Worm (Caenorhabditis elegans): ENCODE measurements around the gene T22C8.4.

DNA sequence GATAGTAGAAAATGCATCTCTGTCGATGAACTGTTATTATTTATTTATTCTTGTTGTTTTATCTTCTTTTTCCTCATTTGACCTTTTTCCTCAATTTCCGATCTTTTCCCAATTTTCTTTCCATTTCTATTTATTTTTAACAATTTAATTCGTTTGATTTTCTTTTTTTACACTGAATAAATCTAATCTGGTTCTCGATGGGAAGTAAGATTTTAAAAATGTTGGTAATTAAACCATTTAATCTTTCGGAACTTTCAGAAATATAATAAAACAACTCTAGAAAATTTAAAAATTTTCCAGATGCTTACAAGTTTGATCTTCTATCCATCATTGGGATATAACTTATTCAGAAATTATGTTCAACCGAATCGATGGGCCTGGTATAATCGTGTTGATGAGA is 16.7 kb downstream of the T22C8.4 start, which contains the start of gene F28C6.8:
- TF ChIP-seq tab-1 (GFP tag; IDR thresholded peaks at IDR 0.05): no peak
- TF ChIP-seq cog-1 (tag; optimal IDR thresholded peaks at IDR 0.05): no peak
- TF ChIP-seq klf-2 (GFP tag; conservative IDR thresholded peaks at IDR 0.05): no peak
- no peak for TF ChIP-seq ztf-29 (GFP tag; IDR thresholded peaks at IDR 0.05)
- no peak for TF ChIP-seq ref-1 (GFP tag; conservative IDR thresholded peaks at IDR 0.05)
